Fruit fly (Drosophila melanogaster) whole organism, embryonic: Measurements from ENCODE around the gene EMC3.

Experiments
- Abd-B ChIP-seq: fragments of 200-800 bp; sonication (Bioruptor generic); optimal IDR thresholded peaks from 2 replicates; lab custom pipeline; 2018; ENCODE audit warnings: missing biosample characterization, mild to moderate bottlenecking, missing genetic modification characterization, moderate library complexity
- Asciz ChIP-seq: fragments of 200-800 bp; sonication (Bioruptor generic); optimal IDR thresholded peaks from 2 replicates; lab custom pipeline; 2017; ENCODE audit warnings: missing biosample characterization, mild to moderate bottlenecking, missing genetic modification characterization, missing genetic modification reagents
- CG10462 ChIP-seq: fragments of 200-800 bp; sonication (Bioruptor generic); optimal IDR thresholded peaks from 2 replicates; lab custom pipeline; 2016; ENCODE audit warnings: missing biosample characterization, missing genetic modification characterization
- CG10565 ChIP-seq: fragments of 200-800 bp; sonication (Bioruptor generic); optimal IDR thresholded peaks from 3 replicates; lab custom pipeline; 2016; ENCODE audit warnings: missing biosample characterization, mild to moderate bottlenecking, missing genetic modification characterization
- CG12236 ChIP-seq: fragments of 200-800 bp; sonication (Bioruptor generic); optimal IDR thresholded peaks from 2 replicates; lab custom pipeline; 2016; ENCODE audit warnings: missing biosample characterization, missing genetic modification characterization
- CG15011 ChIP-seq: fragments of 200-800 bp; sonication (Bioruptor generic); optimal IDR thresholded peaks from 3 replicates; lab custom pipeline; 2018; ENCODE audit warnings: missing biosample characterization, mild to moderate bottlenecking, missing genetic modification characterization
- CG15269 ChIP-seq: fragments of 200-800 bp; sonication (Bioruptor generic); optimal IDR thresholded peaks from 2 replicates; lab custom pipeline; 2018; ENCODE audit warnings: missing biosample characterization, mild to moderate bottlenecking, missing genetic modification characterization, moderate library complexity
- CG1602 ChIP-seq: fragments of 200-800 bp; sonication (Bioruptor generic); optimal IDR thresholded peaks from 3 replicates; lab custom pipeline; 2016; ENCODE audit warnings: missing biosample characterization, missing genetic modification characterization
- CG1832 ChIP-seq: fragments of 200-800 bp; sonication (Bioruptor generic); optimal IDR thresholded peaks from 2 replicates; lab custom pipeline; 2017; ENCODE audit warnings: missing biosample characterization, mild to moderate bottlenecking, missing genetic modification characterization, inconsistent platforms
- CG18476 ChIP-seq: fragments of 200-800 bp; sonication (Bioruptor generic); optimal IDR thresholded peaks from 2 replicates; lab custom pipeline; 2016; ENCODE audit warnings: missing biosample characterization, mild to moderate bottlenecking, missing genetic modification characterization
- CG2199 ChIP-seq: fragments of 200-800 bp; sonication (Bioruptor generic); IDR thresholded peaks from 3 replicates; pipeline ENCODE4 v1.3.6; 2022; ENCODE audit warnings: missing biosample characterization, missing genetic modification characterization
- CG2202 ChIP-seq: fragments of 200-800 bp; sonication (Bioruptor generic); optimal IDR thresholded peaks from 2 replicates; lab custom pipeline; 2018; ENCODE audit warnings: missing biosample characterization, mild to moderate bottlenecking, missing genetic modification characterization
- CG2678 ChIP-seq: fragments of 200-800 bp; sonication (Bioruptor generic); optimal IDR thresholded peaks from 3 replicates; lab custom pipeline; 2019; ENCODE audit warnings: missing biosample characterization, mild to moderate bottlenecking, missing genetic modification characterization, moderate library complexity
- CG32767 ChIP-seq: fragments of 200-800 bp; sonication (Bioruptor generic); IDR thresholded peaks from 2 replicates; pipeline ENCODE4 v1.3.6; 2022; ENCODE audit warnings: missing biosample characterization, missing genetic modification characterization
- CG4424 ChIP-seq: fragments of 200-800 bp; sonication (Bioruptor generic); optimal IDR thresholded peaks from 3 replicates; lab custom pipeline; 2016; ENCODE audit warnings: missing biosample characterization, missing genetic modification characterization
- CG6854 ChIP-seq: fragments of 200-800 bp; sonication (Bioruptor generic); optimal IDR thresholded peaks from 3 replicates; lab custom pipeline; 2017; ENCODE audit warnings: missing biosample characterization, mild to moderate bottlenecking, missing genetic modification characterization
- CG7357 ChIP-seq: fragments of 200-800 bp; sonication (Bioruptor generic); IDR thresholded peaks from 3 replicates; pipeline ENCODE4 v1.3.6; 2022; ENCODE audit warnings: missing biosample characterization, missing genetic modification characterization
- CG7786 ChIP-seq: fragments of 200-800 bp; sonication (Bioruptor generic); optimal IDR thresholded peaks from 2 replicates; lab custom pipeline; 2016; ENCODE audit warnings: missing biosample characterization, missing genetic modification characterization
- CG7987 ChIP-seq: fragments of 200-800 bp; sonication (Bioruptor generic); optimal IDR thresholded peaks from 2 replicates; lab custom pipeline; 2018; ENCODE audit warnings: missing biosample characterization, mild to moderate bottlenecking, missing genetic modification characterization, moderate library complexity
- CG9215 ChIP-seq: fragments of 200-800 bp; sonication (Bioruptor generic); IDR thresholded peaks from 2 replicates; pipeline ENCODE4 v1.3.6; 2022; ENCODE audit warnings: missing biosample characterization, missing genetic modification characterization
- CG9876 ChIP-seq: fragments of 200-800 bp; sonication (Bioruptor generic); optimal IDR thresholded peaks from 2 replicates; lab custom pipeline; 2016; ENCODE audit warnings: missing biosample characterization, missing genetic modification characterization
- Camta ChIP-seq: fragments of 200-800 bp; sonication (Bioruptor generic); optimal IDR thresholded peaks from 2 replicates; lab custom pipeline; 2016; ENCODE audit warnings: missing biosample characterization, missing genetic modification characterization
- Deaf1 ChIP-seq: fragments of 200-800 bp; optimal IDR thresholded peaks from 3 replicates; lab custom pipeline; 2019; ENCODE audit warnings: missing biosample characterization, mild to moderate bottlenecking, missing genetic modification characterization, moderate library complexity
- Doc2 ChIP-seq: fragments of 200-800 bp; sonication (Bioruptor generic); IDR thresholded peaks from 2 replicates; pipeline ENCODE4 v1.3.6; 2022; ENCODE audit warnings: missing biosample characterization, missing genetic modification characterization
- Fer1 ChIP-seq: fragments of 200-800 bp; sonication (Bioruptor generic); optimal IDR thresholded peaks from 2 replicates; lab custom pipeline; 2017; ENCODE audit warnings: missing biosample characterization, mild to moderate bottlenecking, missing genetic modification characterization
- Gsc ChIP-seq: fragments of 200-800 bp; sonication (Bioruptor generic); IDR thresholded peaks from 2 replicates; pipeline ENCODE4 v1.3.6; 2022; ENCODE audit warnings: missing biosample characterization, missing genetic modification characterization
- H15 ChIP-seq: fragments of 200-800 bp; sonication (Bioruptor generic); IDR thresholded peaks from 3 replicates; pipeline ENCODE4 v1.3.6; 2022; ENCODE audit warnings: missing biosample characterization, missing genetic modification characterization
- Hsf ChIP-seq: fragments of 200-800 bp; sonication (Bioruptor generic); optimal IDR thresholded peaks from 3 replicates; lab custom pipeline; 2016; ENCODE audit warnings: missing biosample characterization, missing genetic modification characterization
- Kr ChIP-seq: fragments of 200-800 bp; sonication (Bioruptor generic); optimal IDR thresholded peaks from 2 replicates; lab custom pipeline; 2017; ENCODE audit warnings: missing biosample characterization, mild to moderate bottlenecking, missing genetic modification characterization
- Optix ChIP-seq: fragments of 200-800 bp; sonication (Bioruptor generic); IDR thresholded peaks from 3 replicates; pipeline ENCODE4 v1.3.6; 2022; ENCODE audit warnings: missing biosample characterization, missing genetic modification characterization
- Rfx ChIP-seq: fragments of 200-800 bp; sonication (Bioruptor generic); IDR thresholded peaks from 2 replicates; pipeline ENCODE4 v1.3.6; 2022; ENCODE audit warnings: missing biosample characterization, missing genetic modification characterization
- Rx ChIP-seq: fragments of 200-800 bp; sonication (Bioruptor generic); IDR thresholded peaks from 2 replicates; pipeline ENCODE4 v1.3.6; 2022; ENCODE audit warnings: missing biosample characterization, missing genetic modification characterization
- al ChIP-seq: fragments of 200-800 bp; sonication (Bioruptor generic); IDR thresholded peaks from 2 replicates; pipeline ENCODE4 v1.3.6; 2022; ENCODE audit warnings: missing biosample characterization, missing genetic modification characterization
- ase ChIP-seq: fragments of 200-800 bp; sonication (Bioruptor generic); IDR thresholded peaks from 3 replicates; pipeline ENCODE4 v1.3.6; 2022; ENCODE audit warnings: missing biosample characterization, missing genetic modification characterization
- az2 ChIP-seq: fragments of 200-800 bp; sonication (Bioruptor generic); optimal IDR thresholded peaks from 3 replicates; lab custom pipeline; 2016; ENCODE audit warnings: missing biosample characterization, missing genetic modification characterization
- bsh ChIP-seq, 2 experiments: fragments of 200-800 bp; sonication (Bioruptor generic); optimal IDR thresholded peaks; 2 replicates each; lab custom pipeline; 2017 to 2018; ENCODE audit warnings: mild to moderate bottlenecking in 2 of 2, missing biosample characterization in 2 of 2, missing genetic modification characterization in 2 of 2, moderate library complexity in 1 of 2
- chn ChIP-seq: fragments of 200-800 bp; sonication (Bioruptor generic); optimal IDR thresholded peaks from 2 replicates; lab custom pipeline; 2016; ENCODE audit warnings: missing biosample characterization, missing genetic modification characterization
- dimm ChIP-seq: fragments of 200-800 bp; sonication (Bioruptor generic); IDR thresholded peaks from 2 replicates; pipeline ENCODE4 v1.3.6; 2022; ENCODE audit warnings: missing biosample characterization, missing genetic modification characterization
- dysf ChIP-seq: fragments of 200-800 bp; sonication (Bioruptor generic); IDR thresholded peaks from 3 replicates; pipeline ENCODE4 v1.3.6; 2022; ENCODE audit warnings: missing biosample characterization, missing genetic modification characterization
- gem ChIP-seq: fragments of 200-800 bp; sonication (Bioruptor generic); optimal IDR thresholded peaks from 2 replicates; lab custom pipeline; 2019; ENCODE audit warnings: missing biosample characterization, mild to moderate bottlenecking, missing genetic modification characterization, moderate library complexity
- jing ChIP-seq: fragments of 200-800 bp; sonication (Bioruptor generic); optimal IDR thresholded peaks from 2 replicates; lab custom pipeline; 2018; ENCODE audit warnings: missing biosample characterization, mild to moderate bottlenecking, missing genetic modification characterization
- kay ChIP-seq: fragments of 200-800 bp; sonication (Bioruptor generic); optimal IDR thresholded peaks from 2 replicates; lab custom pipeline; 2016; ENCODE audit warnings: missing biosample characterization, missing genetic modification characterization
- peb ChIP-seq: fragments of 200-800 bp; sonication (Bioruptor generic); IDR thresholded peaks from 2 replicates; pipeline ENCODE4 v1.3.6; 2022; ENCODE audit warnings: missing biosample characterization, missing genetic modification characterization
- psq ChIP-seq: fragments of 200-800 bp; sonication (Bioruptor generic); optimal IDR thresholded peaks from 2 replicates; lab custom pipeline; 2017; ENCODE audit warnings: missing biosample characterization, missing genetic modification characterization
- schlank ChIP-seq: fragments of 200-800 bp; sonication (Bioruptor generic); optimal IDR thresholded peaks from 2 replicates; lab custom pipeline; 2018; ENCODE audit warnings: missing biosample characterization, mild to moderate bottlenecking, missing genetic modification characterization
- sim ChIP-seq: fragments of 200-800 bp; sonication (Bioruptor generic); IDR thresholded peaks from 2 replicates; pipeline ENCODE4 v1.3.6; 2022; ENCODE audit warnings: missing biosample characterization, missing genetic modification characterization
- slp2 ChIP-seq: fragments of 200-800 bp; sonication (Bioruptor generic); optimal IDR thresholded peaks from 2 replicates; lab custom pipeline; 2016; ENCODE audit warnings: missing biosample characterization, missing genetic modification characterization
- unc-4 ChIP-seq: fragments of 200-800 bp; sonication (Bioruptor generic); IDR thresholded peaks from 2 replicates; pipeline ENCODE4 v1.3.6; 2022; ENCODE audit warnings: missing biosample characterization, missing genetic modification characterization; ENCODE audit not compliant: partially characterized antibody
- unpg ChIP-seq: fragments of 200-800 bp; sonication (Bioruptor generic); optimal IDR thresholded peaks from 3 replicates; lab custom pipeline; 2018; ENCODE audit warnings: missing biosample characterization, mild to moderate bottlenecking, missing genetic modification characterization, moderate library complexity
- vvl ChIP-seq: fragments of 200-800 bp; sonication (Bioruptor generic); IDR thresholded peaks from 2 replicates; pipeline ENCODE4 v1.3.6; 2022; ENCODE audit warnings: missing biosample characterization, missing genetic modification characterization

EMC3 gene

DNA sequence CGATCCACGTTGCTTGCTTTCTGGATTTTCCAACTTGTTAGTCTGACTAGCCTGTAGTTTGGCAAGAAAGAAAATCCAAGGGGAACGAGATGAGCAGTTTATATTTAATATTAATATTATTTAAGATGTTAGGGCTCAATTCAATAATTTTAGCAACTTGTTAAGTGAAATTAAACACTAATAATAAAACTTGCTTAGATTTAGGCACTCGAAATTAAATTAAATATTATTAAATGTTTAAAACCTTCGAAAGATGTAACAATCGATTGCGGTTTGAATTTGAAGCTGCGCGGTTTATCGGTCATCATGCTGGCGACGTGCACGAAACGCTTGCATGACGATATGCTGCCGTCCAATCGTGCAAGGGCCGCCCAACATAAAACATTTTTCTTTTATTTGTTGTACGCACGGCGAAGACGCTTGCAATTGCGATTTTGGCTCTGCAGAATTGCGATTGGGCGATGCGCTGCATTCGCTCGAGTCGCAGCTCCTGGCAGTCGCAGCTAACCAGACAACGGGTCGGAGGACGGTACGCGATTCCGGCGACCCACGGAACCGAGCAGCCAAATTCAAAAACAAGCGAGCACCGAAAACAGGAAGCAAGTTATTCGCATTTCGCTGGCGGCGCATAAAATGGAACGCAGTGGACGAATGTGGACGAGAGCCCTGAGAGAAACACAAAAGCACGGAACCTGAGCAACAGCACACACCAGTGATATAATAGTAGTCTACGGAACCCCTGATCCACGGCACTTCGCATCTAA lies 5.0 kb upstream of the EMC3 start, which contains the start of the genes Vha16-5 and CG12299 (continued):
- TF ChIP-seq CG9876 (GFP tag; lab: Kevin White, UChicago) (peak; percentile 92), CG4424 (GFP tag; lab: Kevin White, UChicago) (peak; percentile 87), al (GFP tag; lab: Robert Waterston, UW) (peak; percentile 72), schlank (tag; lab: Kevin White, UChicago) (no peak), CG15011 (GFP tag; lab: Kevin White, UChicago) (no peak), chn (GFP tag; lab: Kevin White, UChicago) (peak; percentile 93), kay (GFP tag; lab: Kevin White, UChicago) (peak; percentile 59), Abd-B (GFP tag; lab: Kevin White, UChicago) (peak; percentile 71), az2 (GFP tag; lab: Kevin White, UChicago) (peak; percentile 87), CG2202 (tag; lab: Kevin White, UChicago) (peak; percentile 51), Rx (peak; percentile 87), CG7987 (GFP tag; lab: Kevin White, UChicago) (peak; percentile 78), CG9215 (GFP tag; lab: Robert Waterston, UW) (peak; percentile 70), Kr (GFP tag; lab: Kevin White, UChicago) (no peak), Fer1 (peak; percentile 61), CG7786 (GFP tag; lab: Kevin White, UChicago) (peak; percentile 86), psq (peak; percentile 68), Gsc (0 out of 2 replicates have a peak, but pooled peaks have one; percentile 39), slp2 (peak; percentile 78), jing (GFP tag; lab: Kevin White, UChicago) (peak; percentile 43), peb (GFP tag; lab: Robert Waterston, UW) (peak; percentile 82), Hsf (GFP tag; lab: Kevin White, UChicago) (peak; percentile 92), CG6854 (GFP tag; lab: Kevin White, UChicago) (no peak), CG15269 (tag; lab: Kevin White, UChicago) (no peak), ase (GFP tag; lab: Robert Waterston, UW) (peak; percentile 89), Camta (no peak), CG18476 (GFP tag; lab: Kevin White, UChicago) (peak; percentile 74), bsh (GFP tag; optimal IDR thresholded peaks at IDR 0.05; lab: Kevin White, UChicago) (peak in 1 of 2 experiments; percentile 80), CG10462 (GFP tag; lab: Kevin White, UChicago) (peak; percentile 70), CG12236 (GFP tag; lab: Kevin White, UChicago) (peak; percentile 56), Rfx (peak; percentile 96), Doc2 (GFP tag; lab: Robert Waterston, UW) (peak; percentile 72; the same call in 1 of the 2 replicates), sim (GFP tag; lab: Robert Waterston, UW) (no peak; the same call in 1 of the 2 replicates), dimm (GFP tag; lab: Robert Waterston, UW) (peak; percentile 64), Asciz (GFP tag; lab: Kevin White, UChicago) (no peak), CG2199 (GFP tag; lab: Robert Waterston, UW) (peak; percentile 75; the same call in 1 of the 3 replicates), CG2678 (no peak), Deaf1 (tag; lab: Kevin White, UChicago) (no peak), gem (tag; lab: Kevin White, UChicago) (peak; percentile 93), vvl (GFP tag; lab: Robert Waterston, UW) (peak; percentile 95), Optix (GFP tag; lab: Robert Waterston, UW) (peak; percentile 92), CG32767 (peak; percentile 67), dysf (peak; percentile 91), unc-4 (GFP tag; lab: Robert Waterston, UW) (peak; percentile 69), unpg (GFP tag; lab: Kevin White, UChicago) (peak; percentile 78), CG1602 (GFP tag; lab: Kevin White, UChicago) (peak; percentile 85), H15 (GFP tag; lab: Robert Waterston, UW) (peak; percentile 96), CG1832 (GFP tag; lab: Kevin White, UChicago) (no peak), CG7357 (peak; percentile 74; the same call in 2 of the 3 replicates), CG10565 (GFP tag; lab: Kevin White, UChicago) (no peak)
